Worm (Caenorhabditis elegans) whole organism, L1 larva: Measurements from ENCODE around the gene C28A5.6.

ENCODE experiments used
- ceh-82 ChIP-seq, 3 experiments: fragments of 150-350 bp in 1 of 3; sonication (generic microtip) in 2 of 3; optimal IDR thresholded peaks; 2 replicates each; lab custom pipeline; 2014 to 2017; ENCODE audit warnings: missing biosample characterization in 3 of 3, missing genetic modification characterization in 3 of 3
- pax-3 ChIP-seq: fragments of 200-800 bp; sonication (Bioruptor generic); optimal IDR thresholded peaks from 2 replicates; lab custom pipeline; 2018; ENCODE audit warnings: mild to moderate bottlenecking, missing genetic modification characterization, moderate library complexity, missing compliant biosample characterization
- skn-1 ChIP-seq: fragments of 150-350 bp; optimal IDR thresholded peaks from 2 replicates; lab custom pipeline; 2014; ENCODE audit warnings: missing biosample characterization, missing genetic modification characterization
- zag-1 ChIP-seq: fragments of 150-350 bp; optimal IDR thresholded peaks from 2 replicates; lab custom pipeline; 2014; ENCODE audit warnings: missing biosample characterization, missing genetic modification characterization

- TF ChIP-seq pax-3, result peak; percentile 1
- TF ChIP-seq ceh-82 (tag; optimal IDR thresholded peaks at IDR 0.05; lab: Kevin White, UChicago), result no peak
- no peak for TF ChIP-seq skn-1 (tag; lab: Kevin White, UChicago)
- TF ChIP-seq zag-1 (tag; lab: Kevin White, UChicago), result no peak
These were observed 21.6 kb upstream of the C28A5.6 start for ce11 chrIII:4450773-4451423.
